Fruit fly (Drosophila melanogaster) whole organism, adult: ENCODE measurements around the gene CG32532.

Source experiments
- CG12768 ChIP-seq: fragments of 200-800 bp; sonication (Bioruptor generic); optimal IDR thresholded peaks from 2 replicates; lab custom pipeline; 2017; ENCODE audit warnings: missing biosample characterization, missing genetic modification characterization, mild to moderate bottlenecking, moderate library complexity, missing genetic modification reagents
- CG5204 ChIP-seq: fragments of 200-800 bp; sonication (Bioruptor generic); optimal IDR thresholded peaks from 2 replicates; lab custom pipeline; 2016; ENCODE audit warnings: missing biosample characterization, missing genetic modification characterization
- bab1 ChIP-seq: fragments of 200-800 bp; sonication (Bioruptor generic); optimal IDR thresholded peaks from 3 replicates; lab custom pipeline; 2019; ENCODE audit warnings: missing biosample characterization, mild to moderate bottlenecking, missing genetic modification characterization, moderate library complexity

DNA sequence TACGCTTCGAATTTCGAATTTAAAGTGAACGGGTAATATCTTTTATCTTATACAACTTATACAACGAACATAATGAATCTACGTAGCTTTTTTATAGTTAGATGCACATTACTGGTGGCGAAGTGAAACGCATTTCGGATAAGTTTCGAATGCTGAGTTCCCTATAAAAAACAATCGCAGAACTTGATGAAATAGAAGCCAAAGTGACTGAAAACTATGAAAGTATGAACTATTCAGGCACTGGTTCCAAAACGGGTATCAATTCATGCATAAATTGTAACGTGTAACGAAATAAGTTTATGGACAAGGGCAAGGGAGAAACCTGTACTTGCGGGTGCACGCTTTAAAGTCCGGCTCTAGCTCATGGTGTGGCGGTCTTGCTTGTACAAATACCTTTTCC is 48.6 kb upstream of the CG32532 start:
- TF ChIP-seq bab1 (no peak), CG12768 (GFP tag; lab: Kevin White, UChicago) (no peak), CG5204 (no peak)
